Worm (Caenorhabditis elegans): ENCODE data around the gene Y77E11A.8.

- no peak for TF ChIP-seq ztf-11 (tag; optimal IDR thresholded peaks at IDR 0.05)
- no peak for TF ChIP-seq aly-2 (tag; optimal IDR thresholded peaks at IDR 0.05)
- TF ChIP-seq unc-62 (GFP tag; optimal IDR thresholded peaks at IDR 0.05), result no peak
- TF ChIP-seq ceh-82 (tag; optimal IDR thresholded peaks at IDR 0.05), result no peak
- TF ChIP-seq elt-1 (tag; optimal IDR thresholded peaks at IDR 0.05), result no peak
- no peak for TF ChIP-seq nhr-11 (tag; optimal IDR thresholded peaks at IDR 0.05)
- no peak for TF ChIP-seq daf-12 (tag; optimal IDR thresholded peaks at IDR 0.05)
- TF ChIP-seq egl-5 (tag; optimal IDR thresholded peaks at IDR 0.05), result no peak
- TF ChIP-seq skn-1 (tag; optimal IDR thresholded peaks at IDR 0.05), result no peak
- peak; percentile 89 for TF ChIP-seq pqm-1 (tag; optimal IDR thresholded peaks at IDR 0.05)
- peak; percentile 49 for TF ChIP-seq nhr-23 (tag; optimal IDR thresholded peaks at IDR 0.05)
- no peak for TF ChIP-seq sea-2 (GFP tag; optimal IDR thresholded peaks at IDR 0.05)
- TF ChIP-seq elt-3 (tag; optimal IDR thresholded peaks at IDR 0.05), result peak in 1 of 3 experiments; percentile 33
Measured at ce11 chrIV:1454194-1454593, 29.3 kb upstream of the Y77E11A.8 start.

Data from whole organism, L3 larva.